Fruit fly (Drosophila melanogaster): ENCODE results near the gene bif.

The bif gene

DNA sequence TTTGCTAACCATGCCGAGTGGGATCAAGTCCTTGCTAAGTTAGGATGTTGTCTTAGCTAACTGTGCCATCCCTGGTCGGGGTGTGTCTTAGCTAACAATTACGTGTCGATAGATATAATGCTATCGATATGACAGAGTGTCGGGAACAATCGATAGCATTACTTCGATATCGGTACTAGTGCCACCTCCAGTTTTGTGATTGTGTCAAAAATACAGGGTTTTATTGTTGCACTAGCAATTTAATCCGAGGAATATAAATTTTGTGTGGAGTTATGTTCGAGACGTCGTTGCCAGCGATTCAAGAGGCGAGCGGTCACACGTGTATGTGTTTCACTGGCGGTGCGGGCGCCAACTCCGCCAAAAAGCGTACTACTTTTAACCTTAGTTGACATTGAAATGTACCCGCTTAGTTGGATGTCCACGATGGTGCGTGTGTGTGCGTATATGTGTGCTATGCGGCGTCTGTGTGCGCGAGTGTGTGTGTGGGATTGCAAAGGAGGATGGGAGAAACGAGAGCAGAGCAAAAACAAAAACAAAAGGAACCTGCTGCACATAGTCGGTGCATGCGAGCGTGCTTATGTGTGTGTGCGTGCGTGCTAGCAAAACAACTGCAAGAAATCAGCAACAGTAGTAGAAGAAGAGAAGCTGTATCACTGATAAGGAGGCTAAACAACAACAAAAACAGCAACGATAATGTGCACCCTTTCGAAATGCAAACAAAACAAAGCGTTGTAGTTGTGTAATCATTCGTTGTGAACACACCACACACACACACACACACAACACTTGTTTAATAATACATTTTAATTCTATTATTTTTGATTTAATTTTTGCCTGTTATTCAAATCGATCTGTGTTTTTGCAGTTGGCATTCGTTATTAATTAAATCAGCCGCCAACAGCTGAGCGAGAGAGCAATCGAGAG is 16.5 kb downstream of the bif start, which contains the start of gene PhKgamma (continued):
- TF ChIP-seq CG2712 (tag; optimal IDR thresholded peaks at IDR 0.05): peak; percentile 43
- no peak for TF ChIP-seq slp2 (GFP tag; optimal IDR thresholded peaks at IDR 0.05)
- TF ChIP-seq cwo (GFP tag; optimal IDR thresholded peaks at IDR 0.05): no peak
- no peak for TF ChIP-seq h (optimal IDR thresholded peaks at IDR 0.05)
- peak; percentile 63 for TF ChIP-seq CG15601 (tag; optimal IDR thresholded peaks at IDR 0.05)
- TF ChIP-seq Doc2 (GFP tag; IDR thresholded peaks at IDR 0.05): no peak
- no peak for TF ChIP-seq pan (optimal IDR thresholded peaks at IDR 0.05)
- no peak for TF ChIP-seq pan (GFP tag; optimal IDR thresholded peaks at IDR 0.05 in 1 of 2, IDR thresholded peaks at IDR 0.05 in 1 of 2)
- TF ChIP-seq ERR (GFP tag; optimal IDR thresholded peaks at IDR 0.05): peak; percentile 99
- TF ChIP-seq CG13296 (GFP tag; optimal IDR thresholded peaks at IDR 0.05): no peak
- peak; percentile 92 for TF ChIP-seq CG15514 (GFP tag; optimal IDR thresholded peaks at IDR 0.05)
- no peak for TF ChIP-seq Deaf1 (tag; optimal IDR thresholded peaks at IDR 0.05)
- TF ChIP-seq gsb-n (tag; optimal IDR thresholded peaks at IDR 0.05): no peak
- peak in 1 of 2 experiments; percentile 44 for TF ChIP-seq dpn (GFP tag; optimal IDR thresholded peaks at IDR 0.05)
- TF ChIP-seq CG16815 (GFP tag; optimal IDR thresholded peaks at IDR 0.05): no peak
- no peak for TF ChIP-seq tll (GFP tag; optimal IDR thresholded peaks at IDR 0.05)
- TF ChIP-seq CG9437 (GFP tag; optimal IDR thresholded peaks at IDR 0.05): no peak
- peak; percentile 36; the same call in 1 of the 3 replicates for TF ChIP-seq Dbx (GFP tag; IDR thresholded peaks at IDR 0.05)
- TF ChIP-seq Rfx (GFP tag; IDR thresholded peaks at IDR 0.05): peak; percentile 52
- peak; percentile 15 to 56 for TF ChIP-seq bsh (GFP tag; optimal IDR thresholded peaks at IDR 0.05)
- no peak for TF ChIP-seq twi (tag; optimal IDR thresholded peaks at IDR 0.05)
- no peak for TF ChIP-seq CG6175 (GFP tag; IDR thresholded peaks at IDR 0.05)
- peak; percentile 42; the same call in 1 of the 2 replicates for TF ChIP-seq NFAT (GFP tag; IDR thresholded peaks at IDR 0.05)
- TF ChIP-seq unc-4 (GFP tag; IDR thresholded peaks at IDR 0.05; ENCODE audit: partially characterized antibody): peak; percentile 92
- TF ChIP-seq CG1529 (GFP tag; optimal IDR thresholded peaks at IDR 0.05): no peak
- TF ChIP-seq ab (GFP tag; optimal IDR thresholded peaks at IDR 0.05): no peak
- TF ChIP-seq MTF-1 (GFP tag; optimal IDR thresholded peaks at IDR 0.05; ENCODE audit: borderline replicate concordance): no peak
- no peak for TF ChIP-seq Elba2 (GFP tag; optimal IDR thresholded peaks at IDR 0.05)
- no peak for TF ChIP-seq zfh2 (GFP tag; optimal IDR thresholded peaks at IDR 0.05)
- TF ChIP-seq stc (GFP tag; IDR thresholded peaks at IDR 0.05): no peak
- no peak for TF ChIP-seq ATbp (GFP tag; optimal IDR thresholded peaks at IDR 0.05)
- peak; percentile 33 for TF ChIP-seq Hand (GFP tag; optimal IDR thresholded peaks at IDR 0.05)
- TF ChIP-seq D (optimal IDR thresholded peaks at IDR 0.05): peak; percentile 86
- TF ChIP-seq D (GFP tag; optimal IDR thresholded peaks at IDR 0.05): no peak
- no peak for TF ChIP-seq gt (GFP tag; IDR thresholded peaks at IDR 0.05)
- no peak for TF ChIP-seq Hmx (GFP tag; optimal IDR thresholded peaks at IDR 0.05)
- TF ChIP-seq CG3281 (GFP tag; optimal IDR thresholded peaks at IDR 0.05): peak; percentile 4
- no peak for TF ChIP-seq ranshi (GFP tag; IDR thresholded peaks at IDR 0.05)
- TF ChIP-seq CG9876 (GFP tag; optimal IDR thresholded peaks at IDR 0.05): no peak
- no peak for TF ChIP-seq CG32767 (GFP tag; IDR thresholded peaks at IDR 0.05)
- peak; percentile 73 for TF ChIP-seq CG33213 (GFP tag; optimal IDR thresholded peaks at IDR 0.05)
- TF ChIP-seq Oli (tag; optimal IDR thresholded peaks at IDR 0.05): no peak
- peak; percentile 80 for TF ChIP-seq tna (GFP tag; IDR thresholded peaks at IDR 0.05; ENCODE audit: partially characterized antibody)
- peak; percentile 62 for TF ChIP-seq Fer1 (GFP tag; optimal IDR thresholded peaks at IDR 0.05)
- peak; percentile 8 for TF ChIP-seq CG13424 (tag; optimal IDR thresholded peaks at IDR 0.05)
- no peak for TF ChIP-seq bowl (GFP tag; IDR thresholded peaks at IDR 0.05)
- TF ChIP-seq CG6683 (GFP tag; optimal IDR thresholded peaks at IDR 0.05): no peak
- TF ChIP-seq lbe (GFP tag; optimal IDR thresholded peaks at IDR 0.05): no peak
- peak; percentile 97 for TF ChIP-seq amos (GFP tag; IDR thresholded peaks at IDR 0.05; ENCODE audit: partially characterized antibody)

Data from whole organism, embryonic.